Fruit fly (Drosophila melanogaster): Measurements from ENCODE around the gene CG5388.

dm6 chr3R:22368777-22369214 is 28.7 kb upstream of the CG5388 start:
- TF ChIP-seq CG3032 (tag; optimal IDR thresholded peaks at IDR 0.05) (peak; percentile 39), Sox15 (GFP tag; optimal IDR thresholded peaks at IDR 0.05) (no peak), net (GFP tag; optimal IDR thresholded peaks at IDR 0.05) (peak; percentile 64), fkh (GFP tag; optimal IDR thresholded peaks at IDR 0.05) (peak; percentile 54), Blimp-1 (GFP tag; optimal IDR thresholded peaks at IDR 0.05) (no peak), Lpt (GFP tag; optimal IDR thresholded peaks at IDR 0.05) (peak; percentile 53), Smox (GFP tag; optimal IDR thresholded peaks at IDR 0.05) (no peak), CG8119 (GFP tag; IDR thresholded peaks at IDR 0.05) (peak; percentile 79), fd59A (GFP tag; optimal IDR thresholded peaks at IDR 0.05) (peak; percentile 44), spab (GFP tag; optimal IDR thresholded peaks at IDR 0.05) (peak; percentile 43), svp (GFP tag) (peak; percentile 66), acj6 (GFP tag; optimal IDR thresholded peaks at IDR 0.05) (peak; percentile 72), fd85E (GFP tag; optimal IDR thresholded peaks at IDR 0.05) (no peak), CG34406 (GFP tag; optimal IDR thresholded peaks at IDR 0.05) (peak; percentile 53)

Measured in whole organism, prepupa.